Fruit fly (Drosophila melanogaster) whole organism, wandering third instar larva: ENCODE results near the gene Nuf2.

ENCODE experiments used
- Abd-B ChIP-seq: fragments of >200 bp; optimal IDR thresholded peaks from 2 replicates; lab custom pipeline; 2017; ENCODE audit warnings: missing biosample characterization, missing genetic modification characterization
- CG32264 ChIP-seq: fragments of 200-800 bp; sonication (Bioruptor generic); optimal IDR thresholded peaks from 2 replicates; lab custom pipeline; 2016; ENCODE audit warnings: missing biosample characterization, missing genetic modification characterization
- CG9705 ChIP-seq: fragments of 200-800 bp; sonication (Bioruptor generic); optimal IDR thresholded peaks from 2 replicates; lab custom pipeline; 2018; ENCODE audit warnings: missing biosample characterization, mild to moderate bottlenecking, missing genetic modification characterization
- CrebA ChIP-seq: fragments of 200-800 bp; sonication (Bioruptor generic); optimal IDR thresholded peaks from 2 replicates; lab custom pipeline; 2016; ENCODE audit warnings: missing biosample characterization, mild to moderate bottlenecking, missing genetic modification characterization, borderline replicate concordance
- Dfd ChIP-seq: fragments of >200 bp; optimal IDR thresholded peaks from 2 replicates; lab custom pipeline; 2017; ENCODE audit warnings: missing biosample characterization, missing genetic modification characterization
- Dif ChIP-seq: fragments of 200-275, 200-300 bp; sonication (Bioruptor generic); optimal IDR thresholded peaks from 2 replicates; lab custom pipeline; 2018; ENCODE audit warnings: missing biosample characterization, missing genetic modification characterization; ENCODE audit not compliant: partially characterized antibody
- HLH106 ChIP-seq: fragments of 200-800 bp; optimal IDR thresholded peaks from 3 replicates; lab custom pipeline; 2019; ENCODE audit warnings: missing biosample characterization, mild to moderate bottlenecking, missing genetic modification characterization, moderate library complexity
- Hnf4 ChIP-seq: fragments of 200-800 bp; sonication (Bioruptor generic); optimal IDR thresholded peaks from 2 replicates; lab custom pipeline; 2016; ENCODE audit warnings: missing biosample characterization, mild to moderate bottlenecking, missing genetic modification characterization
- Hr78 ChIP-seq: fragments of >200 bp; optimal IDR thresholded peaks from 2 replicates; lab custom pipeline; 2017; ENCODE audit warnings: missing biosample characterization, missing genetic modification characterization
- Jra ChIP-seq: sonication (Bioruptor generic); optimal IDR thresholded peaks from 2 replicates; lab custom pipeline; 2016; ENCODE audit warnings: missing biosample characterization, missing genetic modification characterization
- Mio ChIP-seq: sonication (Bioruptor generic); optimal IDR thresholded peaks from 2 replicates; lab custom pipeline; 2016; ENCODE audit warnings: missing biosample characterization, missing genetic modification characterization
- Myc ChIP-seq: fragments of >200 bp; optimal IDR thresholded peaks from 2 replicates; lab custom pipeline; 2017
- N ChIP-seq: fragments of >200 bp; optimal IDR thresholded peaks from 2 replicates; lab custom pipeline; 2018; ENCODE audit warnings: missing biosample characterization, missing external identifiers, missing genetic modification characterization
- OdsH ChIP-seq: fragments of 200-800 bp; sonication (Bioruptor generic); optimal IDR thresholded peaks from 2 replicates; lab custom pipeline; 2016; ENCODE audit warnings: missing biosample characterization, mild to moderate bottlenecking, missing genetic modification characterization
- Rel ChIP-seq, 2 experiments: fragments of 200-800 bp; sonication (Bioruptor generic) in 1 of 2; optimal IDR thresholded peaks; 2 replicates in 1 of 2; 3 replicates in 1 of 2; lab custom pipeline; 2016 to 2019; ENCODE audit warnings: mild to moderate bottlenecking in 2 of 2, missing biosample characterization in 2 of 2, missing genetic modification characterization in 2 of 2, moderate library complexity in 1 of 2
- Sp1 ChIP-seq: fragments of 200-800 bp; sonication (Bioruptor generic); optimal IDR thresholded peaks from 3 replicates; lab custom pipeline; 2019; ENCODE audit warnings: missing biosample characterization, mild to moderate bottlenecking, missing genetic modification characterization, moderate library complexity
- Vsx2 ChIP-seq: fragments of 200-300, 225-300 bp; sonication (Bioruptor generic); optimal IDR thresholded peaks from 2 replicates; lab custom pipeline; 2018; ENCODE audit warnings: missing biosample characterization, missing genetic modification characterization; ENCODE audit not compliant: partially characterized antibody
- br ChIP-seq: fragments of 200-800 bp; sonication (Bioruptor generic); optimal IDR thresholded peaks from 2 replicates; lab custom pipeline; 2016; ENCODE audit warnings: missing biosample characterization, missing genetic modification characterization
- brk ChIP-seq: fragments of 200-800 bp; sonication (Bioruptor generic); optimal IDR thresholded peaks from 2 replicates; lab custom pipeline; 2016; ENCODE audit warnings: missing biosample characterization, mild to moderate bottlenecking, missing genetic modification characterization
- dmrt93B ChIP-seq: fragments of 200-800 bp; sonication (Bioruptor generic); optimal IDR thresholded peaks from 2 replicates; lab custom pipeline; 2018; ENCODE audit warnings: missing biosample characterization, mild to moderate bottlenecking, missing genetic modification characterization
- dsf ChIP-seq: sonication (Bioruptor generic); optimal IDR thresholded peaks from 2 replicates; lab custom pipeline; 2016; ENCODE audit warnings: missing biosample characterization, missing genetic modification characterization, borderline replicate concordance
- ey ChIP-seq: fragments of 200-800 bp; sonication (Bioruptor generic); optimal IDR thresholded peaks from 2 replicates; lab custom pipeline; 2016; ENCODE audit warnings: missing biosample characterization, missing genetic modification characterization
- foxo ChIP-seq, 2 experiments: fragments of 200-800 bp; sonication (Bioruptor generic); optimal IDR thresholded peaks; 2 replicates in 1 of 2; 3 replicates in 1 of 2; lab custom pipeline; 2016 to 2017; ENCODE audit warnings: missing biosample characterization in 2 of 2, missing genetic modification characterization in 2 of 2
- fru ChIP-seq: fragments of 200-800 bp; sonication (Bioruptor generic); optimal IDR thresholded peaks from 3 replicates; lab custom pipeline; 2016; ENCODE audit warnings: missing biosample characterization, mild to moderate bottlenecking, missing genetic modification characterization
- h ChIP-seq: fragments of 200-800 bp; sonication (Bioruptor generic); optimal IDR thresholded peaks from 3 replicates; lab custom pipeline; 2016; ENCODE audit warnings: missing biosample characterization, mild to moderate bottlenecking, missing genetic modification characterization
- jim ChIP-seq: fragments of 175-275, 200-325 bp; sonication (Bioruptor generic); optimal IDR thresholded peaks from 2 replicates; lab custom pipeline; 2016; ENCODE audit warnings: missing biosample characterization, mild to moderate bottlenecking, missing genetic modification characterization
- lola ChIP-seq: fragments of >200 bp; optimal IDR thresholded peaks from 2 replicates; lab custom pipeline; 2017; ENCODE audit warnings: missing biosample characterization, missing genetic modification characterization
- pan ChIP-seq: fragments of >200 bp; optimal IDR thresholded peaks from 2 replicates; lab custom pipeline; 2017
- psq ChIP-seq: fragments of 200-800 bp; sonication (Bioruptor generic); optimal IDR thresholded peaks from 3 replicates; lab custom pipeline; 2017; ENCODE audit warnings: missing biosample characterization, mild to moderate bottlenecking, missing genetic modification characterization, moderate library complexity
- rgr ChIP-seq: fragments of 200-800 bp; sonication (Bioruptor generic); optimal IDR thresholded peaks from 3 replicates; lab custom pipeline; 2016; ENCODE audit warnings: missing biosample characterization, mild to moderate bottlenecking, missing genetic modification characterization
- sage ChIP-seq: fragments of 200-800 bp; sonication (Bioruptor generic); optimal IDR thresholded peaks from 2 replicates; lab custom pipeline; 2016; ENCODE audit warnings: missing biosample characterization, mild to moderate bottlenecking, missing genetic modification characterization
- sv ChIP-seq: fragments of 200-800 bp; sonication (Bioruptor generic); optimal IDR thresholded peaks from 3 replicates; lab custom pipeline; 2016; ENCODE audit warnings: missing biosample characterization, missing genetic modification characterization
- usp ChIP-seq: fragments of >200 bp; optimal IDR thresholded peaks from 2 replicates; lab custom pipeline; 2017; ENCODE audit warnings: missing biosample characterization, missing genetic modification characterization
- woc ChIP-seq: sonication (Bioruptor generic); optimal IDR thresholded peaks from 2 replicates; lab custom pipeline; 2016; ENCODE audit warnings: missing biosample characterization, mild to moderate bottlenecking, missing genetic modification characterization

Gene Nuf2

DNA sequence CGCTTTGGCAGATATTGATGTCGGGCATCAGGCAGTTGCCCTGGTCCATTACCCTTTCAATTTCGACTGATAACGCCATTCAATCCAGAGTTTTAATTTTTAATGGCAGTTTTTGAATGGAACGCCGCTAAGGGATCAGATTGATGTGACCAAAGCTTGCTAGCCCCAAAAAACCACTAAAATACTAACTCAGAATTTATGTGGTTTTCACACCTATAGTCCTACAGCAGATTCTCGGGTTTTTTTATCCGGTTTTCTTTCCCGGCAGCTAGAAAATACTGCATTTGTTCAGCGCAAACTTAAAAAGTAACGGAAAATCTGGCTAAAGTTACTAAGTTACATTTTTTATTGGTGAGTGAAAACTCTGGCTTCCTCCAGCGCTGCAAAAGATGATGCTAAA lies at the start of gene Nuf2:
Gene Nuf2, minus strand, starts transcription at position 151 of the 400 bp plus-strand sequence.
- TF ChIP-seq dmrt93B (GFP tag; lab: Kevin White, UChicago) (no peak), Myc (lab: Kevin White, UChicago) (peak; percentile 33), N (peak; percentile 83), Vsx2 (GFP tag; lab: Kevin White, UChicago) (no peak)
- TF ChIP-seq, all 38 proteins: peak for 2

DNA sequence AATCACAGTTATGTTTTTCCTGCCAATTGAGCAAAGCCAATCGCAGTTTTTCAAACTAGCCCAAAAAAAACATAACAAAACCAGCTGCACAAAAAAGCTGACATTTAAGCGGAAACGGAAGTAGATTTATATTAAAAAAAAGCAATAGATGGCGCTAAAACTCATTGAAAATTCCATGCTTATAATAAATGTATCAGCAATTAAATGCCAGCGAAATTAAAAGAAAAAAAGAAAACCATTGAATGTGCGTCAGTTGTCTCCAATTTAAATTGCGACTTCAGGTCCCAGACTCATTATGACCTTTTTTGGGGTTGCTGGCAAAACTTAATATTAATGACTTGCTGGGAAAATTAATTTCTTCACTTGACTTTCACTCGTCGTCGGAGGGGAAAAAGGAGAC lies 48.5 kb upstream of the Nuf2 start:
- no peak for TF ChIP-seq brk (GFP tag; lab: Kevin White, UChicago)
- TF ChIP-seq usp (GFP tag; lab: Kevin White, UChicago): no peak
- TF ChIP-seq Abd-B (GFP tag; lab: Kevin White, UChicago): no peak
- no peak for TF ChIP-seq Vsx2 (GFP tag; lab: Kevin White, UChicago)
- TF ChIP-seq jim: no peak

DNA sequence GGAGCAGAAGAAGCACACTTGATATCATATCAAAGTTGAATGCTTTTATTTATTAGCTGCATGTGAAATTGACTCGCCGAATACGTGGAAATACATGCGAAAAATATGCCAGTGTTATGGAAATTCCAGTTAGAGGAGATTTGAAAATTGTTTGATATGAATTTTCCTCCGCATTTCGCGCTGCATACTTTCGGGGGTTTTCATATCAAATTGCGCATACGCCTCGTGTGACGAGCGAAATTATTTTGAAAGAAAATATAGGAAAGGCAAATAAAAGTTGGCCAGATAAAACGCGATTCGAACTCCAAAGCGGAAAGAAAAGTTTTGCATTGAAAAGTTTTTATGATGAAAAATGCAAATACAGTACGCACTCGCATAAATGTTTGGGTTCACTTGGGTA lies 44.7 kb upstream of the Nuf2 start:
- TF ChIP-seq jim (no peak), CrebA (GFP tag; lab: Kevin White, UChicago) (no peak), dsf (GFP tag; lab: Kevin White, UChicago) (no peak), Myc (lab: Kevin White, UChicago) (no peak), Jra (GFP tag; lab: Kevin White, UChicago) (no peak), ey (GFP tag; lab: Kevin White, UChicago) (no peak), rgr (GFP tag; lab: Kevin White, UChicago) (no peak)

DNA sequence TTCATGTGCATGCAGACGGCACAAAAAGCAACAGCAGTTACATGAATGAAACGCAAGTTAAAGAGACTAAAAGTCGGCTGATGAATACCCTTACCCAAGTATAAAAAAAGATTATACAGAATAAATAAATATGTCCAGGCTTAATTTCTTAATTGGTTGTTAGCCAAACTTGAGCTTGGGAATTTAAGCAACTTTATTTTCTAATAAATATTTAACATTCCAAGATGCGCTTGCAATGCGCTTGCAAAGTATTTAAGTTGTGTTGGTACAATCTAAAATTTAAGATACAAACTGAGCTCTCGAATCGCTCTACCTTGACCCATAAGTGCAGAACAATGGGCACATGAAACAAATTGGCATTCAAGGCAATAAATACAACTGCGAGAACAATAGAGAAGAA lies 42.3 kb upstream of the Nuf2 start:
- TF ChIP-seq ey (GFP tag; lab: Kevin White, UChicago) (no peak), OdsH (GFP tag; lab: Kevin White, UChicago) (no peak), br (GFP tag; lab: Kevin White, UChicago) (no peak), rgr (GFP tag; lab: Kevin White, UChicago) (no peak), pan (lab: Kevin White, UChicago) (no peak), lola (GFP tag; lab: Kevin White, UChicago) (no peak), sage (no peak), woc (GFP tag; lab: Kevin White, UChicago) (no peak), CG32264 (no peak), Abd-B (GFP tag; lab: Kevin White, UChicago) (no peak)

DNA sequence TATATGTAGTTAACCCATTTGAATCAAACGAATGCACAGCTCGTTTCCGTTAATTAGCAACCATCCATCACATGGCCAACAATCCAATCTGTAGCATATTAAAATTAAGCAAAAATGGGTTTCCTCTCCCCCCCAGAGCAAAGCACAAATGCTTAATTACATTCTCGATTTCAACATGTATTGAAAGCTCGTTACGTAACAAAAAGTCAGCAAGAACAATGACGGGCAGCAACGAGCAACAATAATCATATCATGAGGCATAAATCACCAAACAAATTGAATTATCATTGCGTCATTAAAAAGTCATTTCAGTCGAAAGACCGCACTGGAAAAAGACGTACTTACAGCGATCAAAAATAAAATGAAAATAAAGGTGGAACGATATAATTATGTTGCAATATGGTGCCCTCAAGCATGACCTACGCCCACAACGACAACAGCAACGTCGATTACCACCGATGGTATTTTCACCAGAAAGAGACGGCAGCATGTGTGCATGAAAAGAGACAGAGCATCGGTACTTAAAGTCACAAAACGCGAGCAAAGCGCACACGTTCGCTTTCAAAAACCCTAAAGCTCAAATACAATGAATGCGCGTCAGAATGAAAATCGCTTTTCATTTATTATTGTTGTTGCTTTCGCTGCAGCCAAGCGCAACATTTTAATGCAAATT lies 40.8 kb upstream of the Nuf2 start:
- no peak for TF ChIP-seq Dif (GFP tag; lab: Kevin White, UChicago)
- no peak for TF ChIP-seq Hnf4 (GFP tag; lab: Kevin White, UChicago)
- no peak for TF ChIP-seq sage
- TF ChIP-seq Sp1 (GFP tag; lab: Kevin White, UChicago): no peak
- no peak for TF ChIP-seq pan (lab: Kevin White, UChicago)
- TF ChIP-seq woc (GFP tag; lab: Kevin White, UChicago): no peak
- TF ChIP-seq sv (GFP tag; lab: Kevin White, UChicago): no peak
- TF ChIP-seq Hr78: no peak
- no peak for TF ChIP-seq Jra (GFP tag; lab: Kevin White, UChicago)
- TF ChIP-seq HLH106: no peak
- TF ChIP-seq, all 38 proteins: peak for 0

DNA sequence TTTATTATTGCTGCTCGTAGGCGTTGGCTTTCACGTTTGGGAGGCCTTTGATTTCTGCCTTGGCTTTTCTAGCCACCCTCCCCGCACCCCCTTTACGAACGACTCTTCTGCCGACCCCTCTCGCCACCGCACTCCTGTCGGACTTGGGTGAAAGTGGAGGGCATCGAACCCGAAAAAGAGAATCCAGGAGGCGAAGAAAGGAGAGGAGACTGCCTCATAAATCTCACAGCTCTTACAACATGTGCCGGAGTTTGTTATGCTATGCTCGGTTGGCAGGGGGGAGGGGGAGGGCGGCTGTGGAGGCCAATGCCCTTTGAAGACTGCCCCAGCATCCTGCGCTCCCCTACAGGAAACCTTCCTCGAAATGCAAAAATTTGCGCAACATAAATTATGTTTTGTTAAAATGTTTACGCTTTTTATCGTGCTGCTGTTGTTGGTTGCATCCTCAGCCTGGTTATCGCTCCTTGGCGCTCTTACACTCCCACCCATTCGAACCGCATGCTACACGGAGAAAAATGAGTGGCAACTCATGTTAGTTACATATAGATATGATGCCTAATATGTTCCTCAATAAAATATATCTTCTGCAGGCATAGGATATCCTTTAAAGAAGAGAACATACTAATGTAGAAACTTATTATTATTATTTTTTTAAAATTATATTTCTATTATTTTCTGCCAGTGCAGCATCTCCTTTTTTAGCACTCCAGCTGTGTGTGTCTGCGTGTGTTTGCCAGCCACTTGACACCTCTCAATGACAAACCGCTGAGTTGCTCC lies 38.7 kb upstream of the Nuf2 start:
- TF ChIP-seq ey (GFP tag; lab: Kevin White, UChicago) (peak; percentile 20), Rel (GFP tag; optimal IDR thresholded peaks at IDR 0.05; lab: Kevin White, UChicago) (no peak), Rel (tag; optimal IDR thresholded peaks at IDR 0.05; lab: Kevin White, UChicago) (peak; percentile 6), jim (no peak), Dfd (GFP tag; lab: Kevin White, UChicago) (no peak), psq (GFP tag; lab: Kevin White, UChicago) (peak; percentile 67), br (GFP tag; lab: Kevin White, UChicago) (peak; percentile 22), Abd-B (GFP tag; lab: Kevin White, UChicago) (no peak), Myc (lab: Kevin White, UChicago) (no peak), OdsH (GFP tag; lab: Kevin White, UChicago) (peak; percentile 62), HLH106 (peak; percentile 82), Hnf4 (GFP tag; lab: Kevin White, UChicago) (peak; percentile 5), fru (GFP tag; lab: Kevin White, UChicago) (peak; percentile 46), rgr (GFP tag; lab: Kevin White, UChicago) (peak; percentile 53), CG9705 (peak; percentile 27), Sp1 (GFP tag; lab: Kevin White, UChicago) (peak; percentile 69), brk (GFP tag; lab: Kevin White, UChicago) (no peak), Mio (GFP tag; lab: Kevin White, UChicago) (no peak), dmrt93B (GFP tag; lab: Kevin White, UChicago) (peak; percentile 39), h (GFP tag; lab: Kevin White, UChicago) (peak; percentile 49), sage (no peak), foxo (GFP tag; optimal IDR thresholded peaks at IDR 0.05; lab: Kevin White, UChicago) (peak in 1 of 2 experiments; percentile 58)
